Fruit fly (Drosophila melanogaster) whole organism, adult: ENCODE measurements around the gene PolE1.

Experiments
- CG12768 ChIP-seq: fragments of 200-800 bp; sonication (Bioruptor generic); optimal IDR thresholded peaks from 2 replicates; lab custom pipeline; 2017; ENCODE audit warnings: missing biosample characterization, missing genetic modification characterization, mild to moderate bottlenecking, moderate library complexity, missing genetic modification reagents
- CG7101 ChIP-seq: fragments of 200-800 bp; sonication (Bioruptor generic); optimal IDR thresholded peaks from 2 replicates; lab custom pipeline; 2018; ENCODE audit warnings: missing biosample characterization, mild to moderate bottlenecking, missing genetic modification characterization, moderate library complexity
- Clk ChIP-seq: fragments of 200-800 bp; sonication (Bioruptor generic); optimal IDR thresholded peaks from 2 replicates; lab custom pipeline; 2017; ENCODE audit warnings: missing biosample characterization, missing genetic modification characterization
- Mnt ChIP-seq: fragments of 200-800 bp; sonication (Bioruptor generic); optimal IDR thresholded peaks from 2 replicates; lab custom pipeline; 2016; ENCODE audit warnings: missing biosample characterization, mild to moderate bottlenecking, missing genetic modification characterization
- bab1 ChIP-seq: fragments of 200-800 bp; sonication (Bioruptor generic); optimal IDR thresholded peaks from 3 replicates; lab custom pipeline; 2019; ENCODE audit warnings: missing biosample characterization, mild to moderate bottlenecking, missing genetic modification characterization, moderate library complexity
- kay ChIP-seq: fragments of 200-800 bp; sonication (Bioruptor generic); peaks from one replicate; lab custom pipeline; 2016; ENCODE audit warnings: missing biosample characterization, missing genetic modification characterization, borderline replicate concordance

- TF ChIP-seq bab1 (no peak), Clk (GFP tag; lab: Kevin White, UChicago) (no peak), CG7101 (tag; lab: Kevin White, UChicago) (no peak), kay (GFP tag; lab: Kevin White, UChicago) (no peak), Mnt (GFP tag; lab: Kevin White, UChicago) (no peak), CG12768 (GFP tag; lab: Kevin White, UChicago) (no peak)
These were observed 4.1 kb upstream of the PolE1 start for dm6 chr3R:23343707-23344310.
